Worm (Caenorhabditis elegans) whole organism, young adult: Measurements from ENCODE around the gene lmtr-5.

Source experiments
- B0261.1 ChIP-seq: sonication (generic microtip); optimal IDR thresholded peaks from 2 replicates; lab custom pipeline; 2016; ENCODE audit warnings: mild to moderate bottlenecking, missing genetic modification characterization, moderate library complexity, missing compliant biosample characterization
- B0336.3 ChIP-seq: fragments of 200-800 bp; sonication (Bioruptor generic); IDR thresholded peaks from 2 replicates; pipeline ENCODE4 v1.3.6; 2022; ENCODE audit warnings: missing genetic modification characterization, missing compliant biosample characterization
- C06A6.2 ChIP-seq: fragments of 200-800 bp; sonication (Bioruptor generic); conservative IDR thresholded peaks from 2 replicates; pipeline ENCODE4 v1.3.6; 2022; ENCODE audit warnings: missing genetic modification characterization, missing compliant biosample characterization
- D2030.7 ChIP-seq: fragments of 200-800 bp; sonication (Bioruptor generic); IDR thresholded peaks from 2 replicates; pipeline ENCODE4 v1.3.6; 2022; ENCODE audit warnings: missing genetic modification reagents, missing genetic modification characterization, missing compliant biosample characterization
- F33H1.4 ChIP-seq: fragments of 200-800 bp; sonication (Bioruptor generic); IDR thresholded peaks from 2 replicates; pipeline ENCODE4 v1.3.6; 2022; ENCODE audit warnings: missing genetic modification reagents, missing genetic modification characterization, missing compliant biosample characterization
- F37B4.10 ChIP-seq: fragments of 200-800 bp; sonication (Bioruptor generic); IDR thresholded peaks from 2 replicates; pipeline ENCODE4 v1.3.6; 2022; ENCODE audit warnings: missing genetic modification characterization, missing compliant biosample characterization
- F49E8.2 ChIP-seq: sonication (generic microtip); optimal IDR thresholded peaks from 3 replicates; lab custom pipeline; 2017; ENCODE audit warnings: missing genetic modification characterization, mild to moderate bottlenecking, missing compliant biosample characterization, antibody characterized with exemption, moderate library complexity; ENCODE audit not compliant: insufficient read depth
- F52B5.7 ChIP-seq: sonication (generic microtip); optimal IDR thresholded peaks from 2 replicates; lab custom pipeline; 2016; ENCODE audit warnings: mild to moderate bottlenecking, missing genetic modification characterization, missing compliant biosample characterization
- F55B11.4 ChIP-seq: sonication (generic microtip); optimal IDR thresholded peaks from 2 replicates; lab custom pipeline; 2016; ENCODE audit warnings: missing compliant biosample characterization, missing genetic modification characterization, borderline replicate concordance; ENCODE audit not compliant: insufficient read depth
- Y56A3A.18 ChIP-seq: fragments of 200-800 bp; sonication (Bioruptor generic); IDR thresholded peaks from 2 replicates; pipeline ENCODE4 v1.3.6; 2022; ENCODE audit warnings: missing genetic modification reagents, missing genetic modification characterization, missing compliant biosample characterization
- akir-1 ChIP-seq: fragments of 200-800 bp; sonication (Bioruptor generic); optimal IDR thresholded peaks from 2 replicates; lab custom pipeline; 2018; ENCODE audit warnings: mild to moderate bottlenecking, missing genetic modification characterization, moderate library complexity, missing compliant biosample characterization
- attf-5 ChIP-seq: fragments of 200-800 bp; sonication (Bioruptor generic); optimal IDR thresholded peaks from 2 replicates; lab custom pipeline; 2018; ENCODE audit warnings: mild to moderate bottlenecking, missing genetic modification characterization, missing compliant biosample characterization
- cebp-2 ChIP-seq: fragments of 200-800 bp; sonication (Bioruptor generic); IDR thresholded peaks from 2 replicates; pipeline ENCODE4 v1.3.6; 2022; ENCODE audit warnings: missing genetic modification characterization, missing compliant biosample characterization
- ceh-58 ChIP-seq: fragments of 200-800 bp; sonication (Bioruptor generic); IDR thresholded peaks from 2 replicates; pipeline ENCODE4 v1.3.6; 2022; ENCODE audit warnings: missing genetic modification characterization, missing compliant biosample characterization
- ceh-91 ChIP-seq: fragments of 200-800 bp; sonication (Bioruptor generic); IDR thresholded peaks from 2 replicates; pipeline ENCODE4 v1.3.6; 2022; ENCODE audit warnings: missing genetic modification reagents, missing genetic modification characterization, missing compliant biosample characterization
- efl-1 ChIP-seq: fragments of 150-350 bp; optimal IDR thresholded peaks from 2 replicates; lab custom pipeline; 2014; ENCODE audit warnings: missing biosample characterization, missing genetic modification reagents, missing genetic modification characterization
- egl-44 ChIP-seq: fragments of 200-800 bp; sonication (Bioruptor generic); IDR thresholded peaks from 2 replicates; pipeline ENCODE4 v1.3.6; 2022; ENCODE audit warnings: missing genetic modification reagents, missing genetic modification characterization, missing compliant biosample characterization
- egrh-3 ChIP-seq: fragments of 200-800 bp; sonication (Bioruptor generic); IDR thresholded peaks from 2 replicates; pipeline ENCODE4 v1.3.6; 2022; ENCODE audit warnings: missing genetic modification reagents, missing genetic modification characterization, missing compliant biosample characterization
- ekl-4 ChIP-seq: fragments of 200-800 bp; sonication (Bioruptor generic); IDR thresholded peaks from 2 replicates; pipeline ENCODE4 v1.3.6; 2022; ENCODE audit warnings: missing genetic modification reagents, missing genetic modification characterization, missing compliant biosample characterization
- him-1 ChIP-seq: sonication (generic microtip); optimal IDR thresholded peaks from 2 replicates; lab custom pipeline; 2016; ENCODE audit warnings: missing genotype, missing genetic modification reagents, missing genetic modification characterization, missing compliant biosample characterization
- hmg-1.2 ChIP-seq: fragments of 200-800 bp; sonication (Bioruptor generic); IDR thresholded peaks from 2 replicates; pipeline ENCODE4 v1.3.6; 2022; ENCODE audit warnings: missing genetic modification reagents, missing genetic modification characterization, missing compliant biosample characterization
- hsf-1 ChIP-seq: fragments of 200-800 bp; sonication (Bioruptor generic); IDR thresholded peaks from 2 replicates; pipeline ENCODE4 v1.3.6; 2022; ENCODE audit warnings: missing genetic modification reagents, missing genetic modification characterization, missing compliant biosample characterization
- let-607 ChIP-seq, 2 experiments: fragments of 200-800 bp in 1 of 2; sonication (Bioruptor generic) in 1 of 2; sonication (generic microtip) in 1 of 2; optimal IDR thresholded peaks; 2 replicates each; lab custom pipeline; 2016 to 2018; ENCODE audit warnings: mild to moderate bottlenecking in 2 of 2, missing compliant biosample characterization in 2 of 2, missing genetic modification characterization in 2 of 2, moderate library complexity in 2 of 2, missing genotype in 1 of 2
- lin-35 ChIP-seq, 3 experiments: fragments of 150-350 bp in 2 of 3; sonication (generic microtip) in 1 of 3; optimal IDR thresholded peaks; 2 replicates each; lab custom pipeline; 2014 to 2018; ENCODE audit warnings: missing biosample characterization in 3 of 3, missing genetic modification characterization in 3 of 3, missing genetic modification reagents in 3 of 3
- lin-54 ChIP-seq: fragments of 200-800 bp; sonication (Bioruptor generic); optimal IDR thresholded peaks from 2 replicates; lab custom pipeline; 2018; ENCODE audit warnings: mild to moderate bottlenecking, missing genetic modification characterization, missing compliant biosample characterization
- lsl-1 ChIP-seq: fragments of 200-800 bp; sonication (Bioruptor generic); optimal IDR thresholded peaks from 2 replicates; lab custom pipeline; 2018; ENCODE audit warnings: mild to moderate bottlenecking, missing genetic modification characterization, moderate library complexity, missing compliant biosample characterization
- madf-10 ChIP-seq: sonication (generic microtip); optimal IDR thresholded peaks from 2 replicates; lab custom pipeline; 2016; ENCODE audit warnings: mild to moderate bottlenecking, missing genetic modification characterization, missing compliant biosample characterization
- madf-6 ChIP-seq: fragments of 200-800 bp; sonication (Bioruptor generic); IDR thresholded peaks from 2 replicates; pipeline ENCODE4 v1.3.6; 2022; ENCODE audit warnings: missing genetic modification reagents, missing genetic modification characterization, missing compliant biosample characterization
- madf-8 ChIP-seq: fragments of 200-800 bp; sonication (Bioruptor generic); conservative IDR thresholded peaks from 2 replicates; pipeline ENCODE4 v1.3.6; 2022; ENCODE audit warnings: missing genetic modification reagents, missing genetic modification characterization, missing compliant biosample characterization
- nfya-1 ChIP-seq: sonication (generic microtip); optimal IDR thresholded peaks from 2 replicates; lab custom pipeline; 2017; ENCODE audit warnings: antibody characterized with exemption, missing compliant biosample characterization, missing genetic modification characterization, borderline replicate concordance; ENCODE audit not compliant: insufficient read depth
- nfyb-1 ChIP-seq: fragments of 200-800 bp; sonication (Bioruptor generic); IDR thresholded peaks from 2 replicates; pipeline ENCODE4 v1.3.6; 2022; ENCODE audit warnings: missing genetic modification reagents, missing genetic modification characterization, missing compliant biosample characterization
- pbrm-1 ChIP-seq: fragments of 200-800 bp; sonication (Bioruptor generic); IDR thresholded peaks from 2 replicates; pipeline ENCODE4 v1.3.6; 2022; ENCODE audit warnings: missing genetic modification reagents, missing genetic modification characterization, missing compliant biosample characterization
- pha-4 ChIP-seq: fragments of 150-350 bp; sonication (generic microtip); optimal IDR thresholded peaks from 2 replicates; lab custom pipeline; 2014; ENCODE audit warnings: missing biosample characterization, missing genetic modification reagents, missing genetic modification characterization
- rcor-1 ChIP-seq: fragments of 200-800 bp; sonication (Bioruptor generic); IDR thresholded peaks from 2 replicates; pipeline ENCODE4 v1.3.6; 2022; ENCODE audit warnings: missing genetic modification reagents, missing genetic modification characterization, missing compliant biosample characterization
- rec-8 ChIP-seq, 2 experiments: sonication (generic microtip); optimal IDR thresholded peaks; 2 replicates each; lab custom pipeline; 2016; ENCODE audit warnings: mild to moderate bottlenecking in 2 of 2, missing genetic modification characterization in 2 of 2, missing genetic modification reagents in 2 of 2, missing genotype in 2 of 2, missing biosample characterization in 1 of 2, missing compliant biosample characterization in 1 of 2, moderate library complexity in 1 of 2
- rpc-1 ChIP-seq, 2 experiments: fragments of 150-350 bp in 1 of 2; sonication (generic microtip) in 1 of 2; optimal IDR thresholded peaks; 2 replicates each; lab custom pipeline; 2014 to 2018; ENCODE audit warnings: missing biosample characterization in 1 of 2, missing genetic modification characterization in 1 of 2, missing genetic modification reagents in 1 of 2, missing genotype in 1 of 2
- snpc-1.3 ChIP-seq: sonication (generic microtip); optimal IDR thresholded peaks from 2 replicates; lab custom pipeline; 2017; ENCODE audit warnings: missing genetic modification characterization, mild to moderate bottlenecking, missing compliant biosample characterization, antibody characterized with exemption, moderate library complexity, missing genotype, missing genetic modification reagents; ENCODE audit not compliant: insufficient read depth
- snpc-3.4 ChIP-seq: sonication (generic microtip); optimal IDR thresholded peaks from 2 replicates; lab custom pipeline; 2017; ENCODE audit warnings: missing genetic modification characterization, mild to moderate bottlenecking, missing compliant biosample characterization, antibody characterized with exemption, moderate library complexity, missing genotype, missing genetic modification reagents
- tbp1 ChIP-seq: fragments of 200-800 bp; sonication (Bioruptor generic); optimal IDR thresholded peaks from 2 replicates; lab custom pipeline; 2018; ENCODE audit warnings: mild to moderate bottlenecking, missing genetic modification characterization, missing compliant biosample characterization
- tlf-1 ChIP-seq: fragments of 200-800 bp; sonication (Bioruptor generic); optimal IDR thresholded peaks from 2 replicates; lab custom pipeline; 2018; ENCODE audit warnings: mild to moderate bottlenecking, missing genetic modification characterization, missing compliant biosample characterization
- xnd-1 ChIP-seq: sonication (generic microtip); optimal IDR thresholded peaks from 2 replicates; lab custom pipeline; 2016; ENCODE audit warnings: missing genotype, missing genetic modification reagents, missing genetic modification characterization, missing compliant biosample characterization
- zfh-2 ChIP-seq: fragments of 200-800 bp; sonication (Bioruptor generic); conservative IDR thresholded peaks from 2 replicates; pipeline ENCODE4 v1.3.6; 2022; ENCODE audit warnings: missing genetic modification reagents, missing genetic modification characterization, missing compliant biosample characterization
- ztf-18 ChIP-seq: sonication (generic microtip); optimal IDR thresholded peaks from 2 replicates; lab custom pipeline; 2016; ENCODE audit warnings: missing genotype, mild to moderate bottlenecking, missing genetic modification characterization, missing compliant biosample characterization
- ztf-3 ChIP-seq: fragments of 200-800 bp; sonication (Bioruptor generic); optimal IDR thresholded peaks from 2 replicates; lab custom pipeline; 2018; ENCODE audit warnings: mild to moderate bottlenecking, missing genetic modification characterization, missing compliant biosample characterization

lmtr-5 gene

ce11 chrIII:3169279-3169678 lies 14.2 kb upstream of the lmtr-5 start:
- TF ChIP-seq ceh-58 (GFP tag; lab: Robert Waterston, UW) (0 out of 2 replicates have a peak, but pooled peaks have one; percentile 21), madf-10 (no peak), attf-5 (no peak), snpc-1.3 (tag; lab: Kevin White, UChicago) (no peak), rec-8 (tag; optimal IDR thresholded peaks at IDR 0.05; lab: Kevin White, UChicago) (no peak), zfh-2 (GFP tag; lab: Robert Waterston, UW) (peak; percentile 72), egrh-3 (GFP tag; lab: Robert Waterston, UW) (peak; percentile 24; the same call in 1 of the 2 replicates), akir-1 (GFP tag; lab: Kevin White, UChicago) (no peak), B0261.1 (no peak), egl-44 (GFP tag; lab: Robert Waterston, UW) (no peak), ceh-91 (no peak), ztf-3 (no peak), rpc-1 (optimal IDR thresholded peaks at IDR 0.05; lab: Kevin White, UChicago) (no peak), rpc-1 (tag; optimal IDR thresholded peaks at IDR 0.05; lab: Kevin White, UChicago) (no peak)

ce11 chrIII:3170538-3170937 lies 12.9 kb upstream of the lmtr-5 start:
- no peak for TF ChIP-seq Y56A3A.18 (GFP tag; lab: Robert Waterston, UW)
- no peak for TF ChIP-seq tlf-1 (GFP tag; lab: Kevin White, UChicago)
- no peak for TF ChIP-seq nfyb-1 (GFP tag; lab: Robert Waterston, UW)
- no peak for TF ChIP-seq F37B4.10 (GFP tag; lab: Robert Waterston, UW)
- TF ChIP-seq C06A6.2 (GFP tag; lab: Robert Waterston, UW): no peak
- TF ChIP-seq B0261.1: no peak
- no peak for TF ChIP-seq F52B5.7
- no peak for TF ChIP-seq lin-35 (GFP tag; optimal IDR thresholded peaks at IDR 0.05; lab: Kevin White, UChicago)
- no peak for TF ChIP-seq pha-4
- TF ChIP-seq rec-8 (tag; optimal IDR thresholded peaks at IDR 0.05; lab: Kevin White, UChicago): no peak
- no peak for TF ChIP-seq B0336.3 (GFP tag; lab: Robert Waterston, UW)
- no peak for TF ChIP-seq F55B11.4 (tag; lab: Kevin White, UChicago)
- TF ChIP-seq hsf-1 (GFP tag; lab: Robert Waterston, UW): no peak
- TF ChIP-seq ztf-3: no peak
- no peak for TF ChIP-seq cebp-2 (GFP tag; lab: Robert Waterston, UW)

ce11 chrIII:3171382-3171781 lies 12.1 kb upstream of the lmtr-5 start, which contains the start of gene R148.4:
Gene R148.4, plus strand, starts transcription at chrIII:3171592.
- TF ChIP-seq ztf-18 (tag; lab: Kevin White, UChicago) (peak; percentile 52), snpc-1.3 (tag; lab: Kevin White, UChicago) (no peak), nfya-1 (tag; lab: Kevin White, UChicago) (no peak), cebp-2 (GFP tag; lab: Robert Waterston, UW) (no peak), xnd-1 (tag; lab: Kevin White, UChicago) (peak; percentile 96), hmg-1.2 (peak; percentile 50), lin-54 (GFP tag; lab: Kevin White, UChicago) (peak; percentile 67), tbp1 (GFP tag; lab: Kevin White, UChicago) (peak; percentile 54), F49E8.2 (tag; lab: Kevin White, UChicago) (no peak), ceh-91 (peak; percentile 88), lsl-1 (GFP tag; lab: Kevin White, UChicago) (peak; percentile 98), efl-1 (GFP tag; lab: Kevin White, UChicago) (peak; percentile 72), him-1 (tag; lab: Kevin White, UChicago) (peak; percentile 39), pbrm-1 (GFP tag; lab: Robert Waterston, UW) (peak; percentile 61; the same call in 1 of the 2 replicates), D2030.7 (GFP tag; lab: Robert Waterston, UW) (peak; percentile 87), madf-6 (GFP tag; lab: Robert Waterston, UW) (peak; percentile 95), hsf-1 (GFP tag; lab: Robert Waterston, UW) (0 out of 2 replicates have a peak, but pooled peaks have one; percentile 46), let-607 (tag; optimal IDR thresholded peaks at IDR 0.05; lab: Kevin White, UChicago) (no peak), rcor-1 (0 out of 2 replicates have a peak, but pooled peaks have one; percentile 25), snpc-3.4 (tag; lab: Kevin White, UChicago) (peak; percentile 58), madf-8 (peak; percentile 89), F33H1.4 (GFP tag; lab: Robert Waterston, UW) (peak; percentile 97), ekl-4 (GFP tag; lab: Robert Waterston, UW) (0 out of 2 replicates have a peak, but pooled peaks have one; percentile 32)
